Worm (Caenorhabditis elegans) whole organism, L4 larva: ENCODE measurements around the gene srg-58.

ENCODE experiments used
- ZK546.5 ChIP-seq, 2 experiments: sonication (generic microtip); optimal IDR thresholded peaks; 2 replicates each; lab custom pipeline; 2017; ENCODE audit warnings: missing biosample characterization in 2 of 2, missing genetic modification characterization in 2 of 2
- egl-43 ChIP-seq: fragments of 200-800 bp; sonication (Bioruptor generic); IDR thresholded peaks from 2 replicates; pipeline ENCODE4 v1.3.6; 2022; ENCODE audit warnings: missing genetic modification reagents, missing genetic modification characterization, missing compliant biosample characterization
- lin-15B ChIP-seq: fragments of 150-350 bp; sonication (generic microtip); optimal IDR thresholded peaks from 3 replicates; lab custom pipeline; 2014; ENCODE audit warnings: missing biosample characterization, missing genetic modification characterization
- lin-39 ChIP-seq: fragments of 150-350 bp; optimal IDR thresholded peaks from 2 replicates; lab custom pipeline; 2014; ENCODE audit warnings: missing biosample characterization, missing genetic modification reagents, missing genetic modification characterization
- nhr-237 ChIP-seq: sonication (generic microtip); optimal IDR thresholded peaks from 2 replicates; lab custom pipeline; 2017; ENCODE audit warnings: missing biosample characterization, missing genetic modification characterization
- nhr-41 ChIP-seq: fragments of 200-800 bp; sonication (Bioruptor generic); IDR thresholded peaks from 2 replicates; pipeline ENCODE4 v1.3.6; 2022; ENCODE audit warnings: missing genetic modification reagents, missing genetic modification characterization, missing compliant biosample characterization
- nhr-77 ChIP-seq: fragments of 150-350 bp; optimal IDR thresholded peaks from 2 replicates; lab custom pipeline; 2014; ENCODE audit warnings: missing biosample characterization, missing genetic modification characterization

DNA sequence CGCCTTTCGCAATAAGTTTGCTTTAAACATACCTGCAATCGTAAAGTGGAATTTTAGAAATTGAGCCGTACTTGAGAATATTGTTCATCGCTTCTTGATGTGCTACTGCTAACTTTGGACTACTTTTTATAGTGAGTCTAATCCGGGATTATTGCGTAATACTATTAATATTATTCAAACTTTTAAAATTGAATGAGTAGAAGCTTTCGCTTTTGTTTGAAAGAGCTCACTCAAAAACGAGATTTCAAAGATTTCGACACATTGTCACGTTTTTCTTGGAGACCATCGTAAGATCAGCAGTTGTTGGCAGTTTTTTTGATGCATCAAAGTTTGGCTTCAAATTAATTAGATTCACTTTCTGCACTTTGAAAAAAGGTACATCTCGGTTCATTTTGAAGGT lies 45.8 kb downstream of the srg-58 start, which contains the start of gene srt-28:
- no peak for TF ChIP-seq lin-39 (tag; lab: Kevin White, UChicago)
- TF ChIP-seq egl-43 (GFP tag; lab: Robert Waterston, UW): no peak
- TF ChIP-seq lin-15B (tag; lab: Kevin White, UChicago): no peak
- no peak for TF ChIP-seq nhr-237
- no peak for TF ChIP-seq nhr-77 (tag; lab: Kevin White, UChicago)
- TF ChIP-seq ZK546.5 (tag; optimal IDR thresholded peaks at IDR 0.05; lab: Kevin White, UChicago): no peak
- TF ChIP-seq nhr-41 (GFP tag; lab: Robert Waterston, UW): no peak
